Fruit fly (Drosophila melanogaster) S2 (cell line): ENCODE results near the gene Dip-C.

Source experiments
- CG8478 ChIP-seq: fragments of >200 bp; optimal IDR thresholded peaks from 2 replicates; lab custom pipeline; 2018
- CTCF ChIP-seq, 2 experiments: fragments of >200 bp; optimal IDR thresholded peaks; 2 replicates each; lab custom pipeline; 2018

DNA sequence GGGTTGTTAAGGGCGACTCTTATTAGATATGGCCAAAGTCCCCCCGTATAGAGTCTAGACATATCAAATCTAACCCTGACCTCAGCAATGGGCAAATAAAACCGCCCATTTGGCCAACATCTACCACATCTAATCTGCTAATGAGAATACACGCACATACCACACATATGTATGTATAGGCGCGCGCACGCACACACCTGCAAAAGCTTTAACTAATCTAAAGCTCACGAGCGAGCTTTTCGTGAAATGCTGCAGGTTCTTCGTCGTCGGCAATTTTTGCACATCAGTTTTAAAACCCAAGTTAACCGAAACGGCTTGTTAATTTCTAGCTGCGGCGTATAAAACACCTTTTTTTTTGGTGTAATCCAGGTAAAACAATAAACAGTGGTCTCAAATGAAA, 30.2 kb upstream of the Dip-C start:
- TF ChIP-seq CG8478 (lab: Kevin White, UChicago): no peak
- no peak for TF ChIP-seq CTCF (optimal IDR thresholded peaks at IDR 0.05; lab: Kevin White, UChicago)
